Fruit fly (Drosophila melanogaster): Measurements from ENCODE around the gene hzg.

Gene hzg

dm6 chr3L:15982783-15983432 lies 21.6 kb downstream of the hzg start, which contains the start of the genes brm and Arl1:
TSS of gene brm (minus strand) at chr3L:15982869.
TSS of gene Arl1 (plus strand) at chr3L:15983135.
- TF ChIP-seq fkh (GFP tag; optimal IDR thresholded peaks at IDR 0.05) (no peak), CG9139 (GFP tag; optimal IDR thresholded peaks at IDR 0.05) (peak; percentile 96), CG6792 (GFP tag; optimal IDR thresholded peaks at IDR 0.05) (peak; percentile 94), CG15336 (GFP tag; IDR thresholded peaks at IDR 0.05) (peak; percentile 98), cyc (GFP tag; optimal IDR thresholded peaks at IDR 0.05) (peak; percentile 96), net (GFP tag; optimal IDR thresholded peaks at IDR 0.05) (peak; percentile 97), svp (GFP tag) (peak; percentile 99), CG6854 (GFP tag; optimal IDR thresholded peaks at IDR 0.05) (peak; percentile 92), CG6163 (GFP tag; IDR thresholded peaks at IDR 0.05) (peak; percentile 99), Ets96B (tag; optimal IDR thresholded peaks at IDR 0.05) (peak; percentile 99), CG6276 (GFP tag; optimal IDR thresholded peaks at IDR 0.05) (peak; percentile 94), achi (GFP tag; optimal IDR thresholded peaks at IDR 0.05) (peak; percentile 97), CG1621 (tag; optimal IDR thresholded peaks at IDR 0.05) (peak; percentile 93), CG11762 (GFP tag; optimal IDR thresholded peaks at IDR 0.05; ENCODE audit: insufficient read depth) (peak; percentile 95), CG4318 (GFP tag; optimal IDR thresholded peaks at IDR 0.05) (peak; percentile 99), spab (GFP tag; optimal IDR thresholded peaks at IDR 0.05) (peak; percentile 96), Smox (GFP tag; optimal IDR thresholded peaks at IDR 0.05) (peak; percentile 94), Hr4 (GFP tag; optimal IDR thresholded peaks at IDR 0.05) (peak; percentile 97), Eip78C (GFP tag) (peak; percentile 99), Met (GFP tag; optimal IDR thresholded peaks at IDR 0.05) (peak; percentile 94), CG31627 (GFP tag; optimal IDR thresholded peaks at IDR 0.05) (peak; percentile 95), CG6808 (GFP tag; optimal IDR thresholded peaks at IDR 0.05) (peak; percentile 96), salr (GFP tag; optimal IDR thresholded peaks at IDR 0.05) (peak; percentile 96 to 98), vri (GFP tag; optimal IDR thresholded peaks at IDR 0.05) (peak; percentile 94), Lpt (GFP tag; optimal IDR thresholded peaks at IDR 0.05) (peak; percentile 97), CG8319 (GFP tag; optimal IDR thresholded peaks at IDR 0.05) (peak; percentile 95), pdm3 (GFP tag; optimal IDR thresholded peaks at IDR 0.05) (peak; percentile 96), Gug (GFP tag; IDR thresholded peaks at IDR 0.05) (peak; percentile 99), Sox14 (GFP tag; optimal IDR thresholded peaks at IDR 0.05) (peak; percentile 95), CG10631 (GFP tag; optimal IDR thresholded peaks at IDR 0.05) (peak; percentile 98), CG32006 (GFP tag; optimal IDR thresholded peaks at IDR 0.05) (peak; percentile 98), CG3032 (tag; optimal IDR thresholded peaks at IDR 0.05) (peak; percentile 99), Eip75B (GFP tag; optimal IDR thresholded peaks at IDR 0.05) (peak; percentile 94), Ets21C (GFP tag; optimal IDR thresholded peaks at IDR 0.05) (peak; percentile 90), CG8119 (GFP tag; IDR thresholded peaks at IDR 0.05) (peak; percentile 98), Blimp-1 (GFP tag; optimal IDR thresholded peaks at IDR 0.05) (peak; percentile 92), Sox102F (GFP tag; optimal IDR thresholded peaks at IDR 0.05) (peak; percentile 95), topi (GFP tag; optimal IDR thresholded peaks at IDR 0.05) (peak; percentile 96), CG7368 (GFP tag; optimal IDR thresholded peaks at IDR 0.05) (peak; percentile 94), CG10669 (GFP tag; optimal IDR thresholded peaks at IDR 0.05) (peak; percentile 96), dac (GFP tag; optimal IDR thresholded peaks at IDR 0.05) (peak; percentile 98), CG11294 (GFP tag; IDR thresholded peaks at IDR 0.05) (peak; percentile 98), dsx (GFP tag; optimal IDR thresholded peaks at IDR 0.05; ENCODE audit: poor library complexity, severe bottlenecking) (peak; percentile 97), fd85E (GFP tag; optimal IDR thresholded peaks at IDR 0.05) (peak; percentile 85), esn (GFP tag; optimal IDR thresholded peaks at IDR 0.05) (peak; percentile 96), CG34406 (GFP tag; optimal IDR thresholded peaks at IDR 0.05) (peak; percentile 99), ss (GFP tag; optimal IDR thresholded peaks at IDR 0.05) (peak in 1 of 2 experiments; percentile 99), fd59A (GFP tag; optimal IDR thresholded peaks at IDR 0.05) (peak; percentile 97), CG11902 (GFP tag; optimal IDR thresholded peaks at IDR 0.05) (peak; percentile 97), Eip93F (GFP tag; optimal IDR thresholded peaks at IDR 0.05) (peak; percentile 97)

Measured in whole organism, prepupa.